Worm (Caenorhabditis elegans) whole organism, late embryonic: ENCODE measurements around the gene F16G10.8.

Experiments
- C38D4.7 ChIP-seq: fragments of 200-800 bp; sonication (Bioruptor generic); optimal IDR thresholded peaks from 2 replicates; lab custom pipeline; 2018; ENCODE audit warnings: mild to moderate bottlenecking, missing genetic modification characterization, moderate library complexity, missing compliant biosample characterization
- F13H6.1 ChIP-seq: sonication (generic microtip); optimal IDR thresholded peaks from 2 replicates; lab custom pipeline; 2016; ENCODE audit warnings: missing genetic modification characterization, missing compliant biosample characterization
- K09A11.1 ChIP-seq: sonication (generic microtip); optimal IDR thresholded peaks from 2 replicates; lab custom pipeline; 2017; ENCODE audit warnings: antibody characterized with exemption, mild to moderate bottlenecking, missing genetic modification characterization, missing compliant biosample characterization; ENCODE audit not compliant: insufficient read depth
- Y22D7AL.16 ChIP-seq: sonication (generic microtip); optimal IDR thresholded peaks from 2 replicates; lab custom pipeline; 2016; ENCODE audit warnings: missing genetic modification characterization, missing compliant biosample characterization
- ceh-19 ChIP-seq: fragments of 200-800 bp; sonication (Bioruptor generic); optimal IDR thresholded peaks from 2 replicates; lab custom pipeline; 2018; ENCODE audit warnings: mild to moderate bottlenecking, missing genetic modification characterization, missing compliant biosample characterization
- ceh-2 ChIP-seq: sonication (generic microtip); optimal IDR thresholded peaks from 2 replicates; lab custom pipeline; 2016; ENCODE audit warnings: missing genotype, missing genetic modification characterization, missing compliant biosample characterization
- ceh-24 ChIP-seq: sonication (generic microtip); optimal IDR thresholded peaks from 2 replicates; lab custom pipeline; 2016; ENCODE audit warnings: mild to moderate bottlenecking, missing genetic modification characterization, missing compliant biosample characterization
- ceh-30 ChIP-seq: fragments of 150-350 bp; optimal IDR thresholded peaks from 2 replicates; lab custom pipeline; 2014; ENCODE audit warnings: missing biosample characterization, missing genetic modification characterization
- ceh-34 ChIP-seq: sonication (generic microtip); optimal IDR thresholded peaks from 2 replicates; lab custom pipeline; 2016; ENCODE audit warnings: mild to moderate bottlenecking, missing genetic modification characterization, missing compliant biosample characterization
- ceh-45 ChIP-seq: fragments of 200-800 bp; sonication (Bioruptor generic); IDR thresholded peaks from 2 replicates; pipeline ENCODE4 v1.3.6; 2022; ENCODE audit warnings: missing genetic modification reagents, missing genetic modification characterization, missing compliant biosample characterization
- ceh-48 ChIP-seq: sonication (generic microtip); optimal IDR thresholded peaks from 2 replicates; lab custom pipeline; 2016; ENCODE audit warnings: missing genetic modification characterization, inconsistent platforms, missing compliant biosample characterization
- ceh-6 ChIP-seq: fragments of 200-800 bp; sonication (Bioruptor generic); optimal IDR thresholded peaks from 2 replicates; lab custom pipeline; 2018; ENCODE audit warnings: mild to moderate bottlenecking, missing genetic modification characterization, missing compliant biosample characterization
- ceh-9 ChIP-seq: sonication (generic microtip); optimal IDR thresholded peaks from 2 replicates; lab custom pipeline; 2016; ENCODE audit warnings: mild to moderate bottlenecking, missing genetic modification characterization, inconsistent platforms, missing compliant biosample characterization
- dve-1 ChIP-seq: sonication (generic microtip); optimal IDR thresholded peaks from 2 replicates; lab custom pipeline; 2017; ENCODE audit warnings: antibody characterized with exemption, mild to moderate bottlenecking, missing genetic modification characterization, missing compliant biosample characterization
- elt-2 ChIP-seq: sonication (generic microtip); optimal IDR thresholded peaks from 2 replicates; lab custom pipeline; 2016; ENCODE audit warnings: missing genetic modification reagents, missing genetic modification characterization, missing compliant biosample characterization
- elt-4 ChIP-seq: sonication (generic microtip); optimal IDR thresholded peaks from 2 replicates; lab custom pipeline; 2016; ENCODE audit warnings: missing genetic modification characterization, missing compliant biosample characterization
- fax-1 ChIP-seq: sonication (generic microtip); optimal IDR thresholded peaks from 2 replicates; lab custom pipeline; 2016; ENCODE audit warnings: missing genotype, missing genetic modification characterization, missing compliant biosample characterization
- hlh-15 ChIP-seq: sonication (generic microtip); optimal IDR thresholded peaks from 2 replicates; lab custom pipeline; 2016; ENCODE audit warnings: missing genetic modification characterization, missing compliant biosample characterization
- hlh-30 ChIP-seq: sonication (generic microtip); optimal IDR thresholded peaks from 2 replicates; lab custom pipeline; 2017; ENCODE audit warnings: antibody characterized with exemption, missing genetic modification characterization, missing compliant biosample characterization; ENCODE audit not compliant: insufficient read depth
- hlh-6 ChIP-seq: sonication (generic microtip); optimal IDR thresholded peaks from 2 replicates; lab custom pipeline; 2016; ENCODE audit warnings: missing genotype, missing genetic modification characterization, missing compliant biosample characterization
- hlh-8 ChIP-seq: sonication (generic microtip); optimal IDR thresholded peaks from 2 replicates; lab custom pipeline; 2016; ENCODE audit warnings: missing genotype, missing genetic modification characterization, missing compliant biosample characterization
- lim-6 ChIP-seq: sonication (generic microtip); optimal IDR thresholded peaks from 2 replicates; lab custom pipeline; 2016; ENCODE audit warnings: missing genetic modification characterization, missing compliant biosample characterization
- lin-11 ChIP-seq: fragments of 200-800 bp; sonication (Bioruptor generic); optimal IDR thresholded peaks from 2 replicates; lab custom pipeline; 2018; ENCODE audit warnings: mild to moderate bottlenecking, missing genetic modification characterization, missing compliant biosample characterization
- nhr-232 ChIP-seq: sonication (generic microtip); optimal IDR thresholded peaks from 2 replicates; lab custom pipeline; 2016; ENCODE audit warnings: missing genetic modification characterization, missing compliant biosample characterization
- pag-3 ChIP-seq: sonication (generic microtip); optimal IDR thresholded peaks from 2 replicates; lab custom pipeline; 2016; ENCODE audit warnings: missing compliant biosample characterization, missing genetic modification characterization, borderline replicate concordance
- pat-9 ChIP-seq: fragments of 200-800 bp; sonication (Bioruptor generic); optimal IDR thresholded peaks from 2 replicates; lab custom pipeline; 2018; ENCODE audit warnings: mild to moderate bottlenecking, missing genetic modification characterization, moderate library complexity, missing compliant biosample characterization
- pha-4 ChIP-seq: fragments of 150-350 bp; optimal IDR thresholded peaks from 2 replicates; lab custom pipeline; 2018; ENCODE audit warnings: missing biosample characterization, missing genetic modification reagents, missing genetic modification characterization
- pqm-1 ChIP-seq: sonication (generic microtip); optimal IDR thresholded peaks from 2 replicates; lab custom pipeline; 2016; ENCODE audit warnings: missing genetic modification characterization, missing compliant biosample characterization
- pros-1 ChIP-seq: fragments of 150-350 bp; optimal IDR thresholded peaks from 2 replicates; lab custom pipeline; 2014; ENCODE audit warnings: missing biosample characterization, missing genetic modification reagents, missing genetic modification characterization
- ref-2 ChIP-seq: sonication (generic microtip); optimal IDR thresholded peaks from 2 replicates; lab custom pipeline; 2016; ENCODE audit warnings: missing genetic modification characterization, missing compliant biosample characterization
- sdc-2 ChIP-seq: sonication (generic microtip); optimal IDR thresholded peaks from 2 replicates; lab custom pipeline; 2016; ENCODE audit warnings: missing genotype, missing genetic modification characterization, missing compliant biosample characterization
- sox-2 ChIP-seq: fragments of 200-800 bp; sonication (Bioruptor generic); IDR thresholded peaks from 2 replicates; pipeline ENCODE4 v1.3.6; 2022; ENCODE audit warnings: missing genetic modification reagents, missing genetic modification characterization, missing compliant biosample characterization
- syd-9 ChIP-seq: sonication (generic microtip); optimal IDR thresholded peaks from 2 replicates; lab custom pipeline; 2016; ENCODE audit warnings: mild to moderate bottlenecking, missing genetic modification characterization, moderate library complexity, missing compliant biosample characterization
- tbx-7 ChIP-seq: sonication (generic microtip); optimal IDR thresholded peaks from 2 replicates; lab custom pipeline; 2016; ENCODE audit warnings: missing genotype, missing genetic modification characterization, missing compliant biosample characterization
- ttx-3 ChIP-seq: sonication (generic microtip); optimal IDR thresholded peaks from 2 replicates; lab custom pipeline; 2016; ENCODE audit warnings: missing genetic modification reagents, missing genetic modification characterization, missing compliant biosample characterization
- unc-42 ChIP-seq: sonication (generic microtip); optimal IDR thresholded peaks from 2 replicates; lab custom pipeline; 2016; ENCODE audit warnings: missing genotype, missing genetic modification characterization, missing compliant biosample characterization
- unc-86 ChIP-seq: sonication (generic microtip); optimal IDR thresholded peaks from 2 replicates; lab custom pipeline; 2016; ENCODE audit warnings: missing genetic modification characterization, missing compliant biosample characterization
- zip-5 ChIP-seq: sonication (generic microtip); optimal IDR thresholded peaks from 2 replicates; lab custom pipeline; 2016; ENCODE audit warnings: missing genetic modification characterization, missing compliant biosample characterization
- ztf-16 ChIP-seq: sonication (generic microtip); optimal IDR thresholded peaks from 2 replicates; lab custom pipeline; 2017; ENCODE audit warnings: missing genetic modification characterization, missing compliant biosample characterization

F16G10.8 gene

ce11 chrII:2363673-2364072 lies 19.6 kb downstream of the F16G10.8 start, which contains the start of gene F43C11.11:
TSS of gene F43C11.11 (minus strand) at chrII:2363773.
- TF ChIP-seq elt-2 (tag; lab: Kevin White, UChicago) = no peak
- TF ChIP-seq ceh-24 = no peak
- no peak for TF ChIP-seq sox-2 (GFP tag; lab: Robert Waterston, UW)
- no peak for TF ChIP-seq hlh-30 (tag; lab: Kevin White, UChicago)
- TF ChIP-seq pqm-1 = no peak
- TF ChIP-seq Y22D7AL.16 (tag; lab: Kevin White, UChicago) = no peak
- TF ChIP-seq ceh-19 = no peak
- no peak for TF ChIP-seq C38D4.7 (GFP tag; lab: Kevin White, UChicago)
- TF ChIP-seq unc-86 = no peak

ce11 chrII:2359965-2360364 lies 23.3 kb downstream of the F16G10.8 start, which contains the start of gene F43C11.16:
TSS of gene F43C11.16 (minus strand) at chrII:2360065.
- TF ChIP-seq ceh-2 (tag; lab: Kevin White, UChicago) = no peak
- TF ChIP-seq ztf-16 (tag; lab: Kevin White, UChicago) = no peak
- no peak for TF ChIP-seq pat-9 (tag; lab: Kevin White, UChicago)
- TF ChIP-seq pha-4 (tag; lab: Kevin White, UChicago) = no peak
- no peak for TF ChIP-seq ceh-19

- no peak for TF ChIP-seq ttx-3 (tag; lab: Kevin White, UChicago)
- no peak for TF ChIP-seq hlh-15 (tag; lab: Kevin White, UChicago)
- no peak for TF ChIP-seq ceh-9 (tag; lab: Kevin White, UChicago)
Observed at ce11 chrII:2356795-2357194, 26.4 kb downstream of the F16G10.8 start, which contains the start of gene F43C11.1. TSS of gene F43C11.1 (plus strand) at chrII:2357095.

- TF ChIP-seq pqm-1 = no peak
- no peak for TF ChIP-seq Y22D7AL.16 (tag; lab: Kevin White, UChicago)
- no peak for TF ChIP-seq K09A11.1
- TF ChIP-seq ref-2 (tag; lab: Kevin White, UChicago) = no peak
- no peak for TF ChIP-seq dve-1 (tag; lab: Kevin White, UChicago)
- no peak for TF ChIP-seq ceh-34 (tag; lab: Kevin White, UChicago)
- no peak for TF ChIP-seq pag-3 (tag; lab: Kevin White, UChicago)
- no peak for TF ChIP-seq ztf-16 (tag; lab: Kevin White, UChicago)
- no peak for TF ChIP-seq ceh-6 (GFP tag; lab: Kevin White, UChicago)
- no peak for TF ChIP-seq hlh-8 (tag; lab: Kevin White, UChicago)
- TF ChIP-seq fax-1 = no peak
- no peak for TF ChIP-seq ceh-45 (GFP tag; lab: Robert Waterston, UW)
- TF ChIP-seq sdc-2 = no peak
- TF ChIP-seq ceh-48 (tag; lab: Kevin White, UChicago) = no peak
- no peak for TF ChIP-seq elt-2 (tag; lab: Kevin White, UChicago)
- TF ChIP-seq ceh-30 (tag; lab: Kevin White, UChicago) = no peak
- TF ChIP-seq zip-5 (tag; lab: Kevin White, UChicago) = no peak
- TF ChIP-seq, all 69 proteins: peak for 0
Observed at ce11 chrII:2354476-2354875, 28.8 kb downstream of the F16G10.8 start, which contains the start of gene F43C11.2. TSS of gene F43C11.2 (plus strand) at chrII:2354776.

- TF ChIP-seq hlh-30 (tag; lab: Kevin White, UChicago) (no peak), tbx-7 (tag; lab: Kevin White, UChicago) (no peak), lim-6 (tag; lab: Kevin White, UChicago) (no peak), elt-4 (no peak), nhr-232 (tag; lab: Kevin White, UChicago) (no peak), syd-9 (no peak), F13H6.1 (tag; lab: Kevin White, UChicago) (no peak), lin-11 (tag; lab: Kevin White, UChicago) (no peak), ceh-6 (GFP tag; lab: Kevin White, UChicago) (no peak), pros-1 (tag; lab: Kevin White, UChicago) (no peak), hlh-6 (no peak), unc-42 (tag; lab: Kevin White, UChicago) (no peak), ttx-3 (tag; lab: Kevin White, UChicago) (no peak), ref-2 (tag; lab: Kevin White, UChicago) (no peak)
Observed at ce11 chrII:2353012-2353411, 30.2 kb downstream of the F16G10.8 start, which contains the start of gene F43C11.3. TSS of gene F43C11.3 (plus strand) at chrII:2353312.
